Comparison of ENCODE assay signal across 1 fruit fly cellular context in the genomic region with DNA sequence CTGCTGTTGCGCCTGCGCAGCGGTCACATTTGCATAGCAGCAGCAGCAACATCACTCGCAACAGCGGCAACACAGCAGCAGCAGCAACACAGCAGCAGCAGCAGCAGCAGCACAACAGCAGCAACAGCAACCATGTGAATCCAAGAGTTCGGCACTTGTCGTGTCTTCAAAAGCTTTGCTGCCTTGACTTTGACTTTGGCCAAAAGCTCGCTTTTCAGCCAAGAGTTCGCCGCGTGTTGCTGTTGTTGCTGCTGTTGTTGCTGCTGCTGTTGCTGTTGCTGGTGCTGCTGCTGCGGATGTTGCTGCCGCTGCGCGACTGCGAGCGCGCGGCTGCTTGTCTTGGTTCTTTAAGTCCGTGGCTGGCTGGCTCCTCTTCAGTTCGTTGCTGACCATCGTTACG.
TF ChIP-seq lines count a peak whose summit lies in the region.

A gene (plus strand): TSS at position 371 of the 400 bp plus-strand sequence.

TF ChIP-seq in whole organism, embryonic, 481 proteins besides CTCF, POLR2A, EP300 and RAD21 (continued from another document):
- peak in 1 of 2 experiments; percentile 89 for TF ChIP-seq Dfd (GFP tag; optimal IDR thresholded peaks at IDR 0.05; lab: Kevin White, UChicago)
- TF ChIP-seq CG9932 (GFP tag; IDR thresholded peaks at IDR 0.05; lab: Robert Waterston, UW) = 0 out of 2 replicates have a peak, but pooled peaks have one; percentile 16
- peak; percentile 24 for TF ChIP-seq nom (GFP tag; optimal IDR thresholded peaks at IDR 0.05; lab: Kevin White, UChicago)
- no peak for TF ChIP-seq luna (GFP tag; optimal IDR thresholded peaks at IDR 0.05; lab: Kevin White, UChicago)
- peak; percentile 48; the same call in 1 of the 2 replicates for TF ChIP-seq vvl (GFP tag; IDR thresholded peaks at IDR 0.05; lab: Robert Waterston, UW)
- TF ChIP-seq Hmx (GFP tag; optimal IDR thresholded peaks at IDR 0.05; lab: Kevin White, UChicago) = no peak
- TF ChIP-seq CG11456 (GFP tag; IDR thresholded peaks at IDR 0.05; lab: Robert Waterston, UW) = 0 out of 3 replicates have a peak, but pooled peaks have one; percentile 5
- TF ChIP-seq klu (GFP tag; IDR thresholded peaks at IDR 0.05; lab: Robert Waterston, UW) = 0 out of 2 replicates have a peak, but pooled peaks have one; percentile 23
- TF ChIP-seq Deaf1 (tag; optimal IDR thresholded peaks at IDR 0.05; lab: Kevin White, UChicago) = peak; percentile 80
- TF ChIP-seq hth (optimal IDR thresholded peaks at IDR 0.05; lab: Kevin White, UChicago) = no peak
- TF ChIP-seq CG8359 (GFP tag; optimal IDR thresholded peaks at IDR 0.05; lab: Kevin White, UChicago; ENCODE audit: borderline replicate concordance) = no peak
- TF ChIP-seq CG11696 (GFP tag; IDR thresholded peaks at IDR 0.05; lab: Robert Waterston, UW) = no peak
- TF ChIP-seq CG42726 (GFP tag; IDR thresholded peaks at IDR 0.05; lab: Robert Waterston, UW; ENCODE audit: partially characterized antibody) = no peak
- no peak for TF ChIP-seq B-H1 (GFP tag; IDR thresholded peaks at IDR 0.05; lab: Robert Waterston, UW)
- no peak for TF ChIP-seq bsh (GFP tag; optimal IDR thresholded peaks at IDR 0.05; lab: Kevin White, UChicago)
